Worm (Caenorhabditis elegans) whole organism, young adult: ENCODE measurements around the gene Y57A10A.31.
A peak's percentile ranks its signal among the peaks of the same experiment; 100 is the strongest.

Experiments
- B0035.1 ChIP-seq: sonication (generic microtip); optimal IDR thresholded peaks from 2 replicates; lab custom pipeline; 2016; ENCODE audit warnings: missing genetic modification characterization, mild to moderate bottlenecking, missing compliant biosample characterization, missing genotype, missing genetic modification reagents
- B0261.1 ChIP-seq: sonication (generic microtip); optimal IDR thresholded peaks from 2 replicates; lab custom pipeline; 2016; ENCODE audit warnings: mild to moderate bottlenecking, missing genetic modification characterization, moderate library complexity, missing compliant biosample characterization
- B0336.3 ChIP-seq: fragments of 200-800 bp; sonication (Bioruptor generic); IDR thresholded peaks from 2 replicates; pipeline ENCODE4 v1.3.6; 2022; ENCODE audit warnings: missing genetic modification characterization, missing compliant biosample characterization
- C06A6.2 ChIP-seq: fragments of 200-800 bp; sonication (Bioruptor generic); conservative IDR thresholded peaks from 2 replicates; pipeline ENCODE4 v1.3.6; 2022; ENCODE audit warnings: missing genetic modification characterization, missing compliant biosample characterization
- D2030.7 ChIP-seq: fragments of 200-800 bp; sonication (Bioruptor generic); IDR thresholded peaks from 2 replicates; pipeline ENCODE4 v1.3.6; 2022; ENCODE audit warnings: missing genetic modification reagents, missing genetic modification characterization, missing compliant biosample characterization
- F39B2.1 ChIP-seq: fragments of 200-800 bp; sonication (Bioruptor generic); IDR thresholded peaks from 2 replicates; pipeline ENCODE4 v1.3.6; 2022; ENCODE audit warnings: missing genetic modification reagents, missing genetic modification characterization, missing compliant biosample characterization
- F49E8.2 ChIP-seq: sonication (generic microtip); optimal IDR thresholded peaks from 3 replicates; lab custom pipeline; 2017; ENCODE audit warnings: missing genetic modification characterization, mild to moderate bottlenecking, missing compliant biosample characterization, antibody characterized with exemption, moderate library complexity; ENCODE audit not compliant: insufficient read depth
- F52B5.7 ChIP-seq: sonication (generic microtip); optimal IDR thresholded peaks from 2 replicates; lab custom pipeline; 2016; ENCODE audit warnings: mild to moderate bottlenecking, missing genetic modification characterization, missing compliant biosample characterization
- K11D2.4 ChIP-seq: fragments of 200-800 bp; sonication (Bioruptor generic); IDR thresholded peaks from 2 replicates; pipeline ENCODE4 v1.3.6; 2022; ENCODE audit warnings: missing genetic modification reagents, missing genetic modification characterization, missing compliant biosample characterization
- K12H6.12 ChIP-seq: fragments of 200-800 bp; sonication (Bioruptor generic); optimal IDR thresholded peaks from 2 replicates; lab custom pipeline; 2018; ENCODE audit warnings: mild to moderate bottlenecking, missing genetic modification characterization, missing compliant biosample characterization
- T07F8.4 ChIP-seq: sonication (generic microtip); optimal IDR thresholded peaks from 2 replicates; lab custom pipeline; 2016; ENCODE audit warnings: mild to moderate bottlenecking, missing genetic modification characterization, moderate library complexity, missing compliant biosample characterization
- Y53G8AR.9 ChIP-seq: fragments of 200-800 bp; sonication (Bioruptor generic); conservative IDR thresholded peaks from 2 replicates; pipeline ENCODE4 v1.3.6; 2022; ENCODE audit warnings: missing genetic modification reagents, missing genetic modification characterization, missing compliant biosample characterization
- Y79H2A.3 ChIP-seq: fragments of 200-800 bp; sonication (Bioruptor generic); conservative IDR thresholded peaks from 2 replicates; pipeline ENCODE4 v1.3.6; 2022; ENCODE audit warnings: missing genetic modification reagents, missing genetic modification characterization, missing compliant biosample characterization
- Y95B8A.8 ChIP-seq: fragments of 200-800 bp; sonication (Bioruptor generic); IDR thresholded peaks from 2 replicates; pipeline ENCODE4 v1.3.6; 2022; ENCODE audit warnings: missing genetic modification reagents, missing genetic modification characterization, missing compliant biosample characterization
- ZK185.1 ChIP-seq: sonication (generic microtip); optimal IDR thresholded peaks from 2 replicates; lab custom pipeline; 2016; ENCODE audit warnings: mild to moderate bottlenecking, missing genetic modification characterization, missing compliant biosample characterization; ENCODE audit not compliant: poor library complexity, severe bottlenecking
- aptf-2 ChIP-seq: fragments of 200-800 bp; sonication (Bioruptor generic); conservative IDR thresholded peaks from 2 replicates; pipeline ENCODE4 v1.3.6; 2022; ENCODE audit warnings: missing genetic modification reagents, missing genetic modification characterization, missing compliant biosample characterization
- atf-7 ChIP-seq: sonication (generic microtip); optimal IDR thresholded peaks from 2 replicates; lab custom pipeline; 2017; ENCODE audit warnings: mild to moderate bottlenecking, missing genetic modification characterization, missing compliant biosample characterization
- attf-3 ChIP-seq: fragments of 200-800 bp; sonication (Bioruptor generic); conservative IDR thresholded peaks from 2 replicates; pipeline ENCODE4 v1.3.6; 2022; ENCODE audit warnings: missing genetic modification reagents, missing genetic modification characterization, missing compliant biosample characterization
- attf-6 ChIP-seq: fragments of 200-800 bp; sonication (Bioruptor generic); IDR thresholded peaks from 2 replicates; pipeline ENCODE4 v1.3.6; 2022; ENCODE audit warnings: missing genetic modification reagents, missing genetic modification characterization, missing compliant biosample characterization
- cebp-2 ChIP-seq: fragments of 200-800 bp; sonication (Bioruptor generic); IDR thresholded peaks from 2 replicates; pipeline ENCODE4 v1.3.6; 2022; ENCODE audit warnings: missing genetic modification characterization, missing compliant biosample characterization
- ceh-27 ChIP-seq: fragments of 200-800 bp; sonication (Bioruptor generic); optimal IDR thresholded peaks from 2 replicates; lab custom pipeline; 2018; ENCODE audit warnings: mild to moderate bottlenecking, missing genetic modification characterization, moderate library complexity, missing compliant biosample characterization
- ceh-91 ChIP-seq: fragments of 200-800 bp; sonication (Bioruptor generic); IDR thresholded peaks from 2 replicates; pipeline ENCODE4 v1.3.6; 2022; ENCODE audit warnings: missing genetic modification reagents, missing genetic modification characterization, missing compliant biosample characterization
- die-1 ChIP-seq: sonication (generic microtip); optimal IDR thresholded peaks from 2 replicates; lab custom pipeline; 2016; ENCODE audit warnings: missing genotype, mild to moderate bottlenecking, missing genetic modification characterization, missing compliant biosample characterization
- dox-1 ChIP-seq: fragments of 200-800 bp; sonication (Bioruptor generic); IDR thresholded peaks from 2 replicates; pipeline ENCODE4 v1.3.6; 2022; ENCODE audit warnings: missing genetic modification reagents, missing genetic modification characterization, missing compliant biosample characterization
- dpff-1 ChIP-seq: sonication (generic microtip); optimal IDR thresholded peaks from 2 replicates; lab custom pipeline; 2017; ENCODE audit warnings: mild to moderate bottlenecking, missing genetic modification characterization, missing compliant biosample characterization
- egl-18 ChIP-seq: fragments of 200-800 bp; sonication (Bioruptor generic); IDR thresholded peaks from 2 replicates; pipeline ENCODE4 v1.3.6; 2022; ENCODE audit warnings: missing genetic modification reagents, missing genetic modification characterization, missing compliant biosample characterization
- egl-44 ChIP-seq: fragments of 200-800 bp; sonication (Bioruptor generic); IDR thresholded peaks from 2 replicates; pipeline ENCODE4 v1.3.6; 2022; ENCODE audit warnings: missing genetic modification reagents, missing genetic modification characterization, missing compliant biosample characterization
- ets-4 ChIP-seq: fragments of 200-800 bp; sonication (Bioruptor generic); optimal IDR thresholded peaks from 2 replicates; lab custom pipeline; 2018; ENCODE audit warnings: mild to moderate bottlenecking, missing genetic modification characterization, missing compliant biosample characterization
- lag-1 ChIP-seq: fragments of 200-800 bp; sonication (Bioruptor generic); IDR thresholded peaks from 2 replicates; pipeline ENCODE4 v1.3.6; 2022; ENCODE audit warnings: missing genetic modification reagents, missing genetic modification characterization, missing compliant biosample characterization
- lin-35 ChIP-seq, 3 experiments: fragments of 150-350 bp in 2 of 3; sonication (generic microtip) in 1 of 3; optimal IDR thresholded peaks; 2 replicates each; lab custom pipeline; 2014 to 2018; ENCODE audit warnings: missing biosample characterization in 3 of 3, missing genetic modification characterization in 3 of 3, missing genetic modification reagents in 3 of 3
- lsl-1 ChIP-seq: fragments of 200-800 bp; sonication (Bioruptor generic); optimal IDR thresholded peaks from 2 replicates; lab custom pipeline; 2018; ENCODE audit warnings: mild to moderate bottlenecking, missing genetic modification characterization, moderate library complexity, missing compliant biosample characterization
- madf-3 ChIP-seq: fragments of 200-800 bp; sonication (Bioruptor generic); IDR thresholded peaks from 2 replicates; pipeline ENCODE4 v1.3.6; 2022; ENCODE audit warnings: missing genetic modification reagents, missing genetic modification characterization, missing compliant biosample characterization
- madf-6 ChIP-seq: fragments of 200-800 bp; sonication (Bioruptor generic); IDR thresholded peaks from 2 replicates; pipeline ENCODE4 v1.3.6; 2022; ENCODE audit warnings: missing genetic modification reagents, missing genetic modification characterization, missing compliant biosample characterization
- mes-4 ChIP-seq: sonication (generic microtip); optimal IDR thresholded peaks from 2 replicates; lab custom pipeline; 2016; ENCODE audit warnings: missing genotype, missing genetic modification characterization, missing compliant biosample characterization
- nfya-2 ChIP-seq: fragments of 200-800 bp; sonication (Bioruptor generic); IDR thresholded peaks from 2 replicates; pipeline ENCODE4 v1.3.6; 2022; ENCODE audit warnings: missing genetic modification reagents, missing genetic modification characterization, missing compliant biosample characterization
- nfyb-1 ChIP-seq: fragments of 200-800 bp; sonication (Bioruptor generic); IDR thresholded peaks from 2 replicates; pipeline ENCODE4 v1.3.6; 2022; ENCODE audit warnings: missing genetic modification reagents, missing genetic modification characterization, missing compliant biosample characterization
- nhr-80 ChIP-seq: sonication (generic microtip); optimal IDR thresholded peaks from 2 replicates; lab custom pipeline; 2016; ENCODE audit warnings: missing genetic modification characterization, missing compliant biosample characterization
- nhr-90 ChIP-seq: sonication (generic microtip); optimal IDR thresholded peaks from 2 replicates; lab custom pipeline; 2016; ENCODE audit warnings: missing genotype, mild to moderate bottlenecking, missing genetic modification characterization, missing compliant biosample characterization
- pha-4 ChIP-seq: fragments of 150-350 bp; sonication (generic microtip); optimal IDR thresholded peaks from 2 replicates; lab custom pipeline; 2014; ENCODE audit warnings: missing biosample characterization, missing genetic modification reagents, missing genetic modification characterization
- rcor-1 ChIP-seq: fragments of 200-800 bp; sonication (Bioruptor generic); IDR thresholded peaks from 2 replicates; pipeline ENCODE4 v1.3.6; 2022; ENCODE audit warnings: missing genetic modification reagents, missing genetic modification characterization, missing compliant biosample characterization
- sea-2 ChIP-seq: fragments of 200-800 bp; sonication (Bioruptor generic); IDR thresholded peaks from 2 replicates; pipeline ENCODE4 v1.3.6; 2022; ENCODE audit warnings: missing genetic modification characterization, missing compliant biosample characterization
- somi-1 ChIP-seq: fragments of 200-800 bp; sonication (Bioruptor generic); optimal IDR thresholded peaks from 2 replicates; lab custom pipeline; 2018; ENCODE audit warnings: mild to moderate bottlenecking, missing genetic modification characterization, missing compliant biosample characterization
- tbx-9 ChIP-seq: sonication (generic microtip); optimal IDR thresholded peaks from 2 replicates; lab custom pipeline; 2016; ENCODE audit warnings: borderline replicate concordance, missing genetic modification characterization, inconsistent platforms, missing compliant biosample characterization
- unc-62 ChIP-seq: fragments of 150-350 bp; optimal IDR thresholded peaks from 2 replicates; lab custom pipeline; 2014; ENCODE audit warnings: missing biosample characterization, missing genetic modification reagents, missing genetic modification characterization
- zfh-2 ChIP-seq: fragments of 200-800 bp; sonication (Bioruptor generic); conservative IDR thresholded peaks from 2 replicates; pipeline ENCODE4 v1.3.6; 2022; ENCODE audit warnings: missing genetic modification reagents, missing genetic modification characterization, missing compliant biosample characterization
- ztf-22 ChIP-seq: fragments of 200-800 bp; sonication (Bioruptor generic); optimal IDR thresholded peaks from 2 replicates; lab custom pipeline; 2018; ENCODE audit warnings: mild to moderate bottlenecking, missing genetic modification characterization, moderate library complexity, missing compliant biosample characterization
- ztf-28 ChIP-seq: fragments of 200-800 bp; sonication (Bioruptor generic); IDR thresholded peaks from 2 replicates; pipeline ENCODE4 v1.3.6; 2022; ENCODE audit warnings: missing genetic modification reagents, missing genetic modification characterization, missing compliant biosample characterization

The Y57A10A.31 gene

DNA sequence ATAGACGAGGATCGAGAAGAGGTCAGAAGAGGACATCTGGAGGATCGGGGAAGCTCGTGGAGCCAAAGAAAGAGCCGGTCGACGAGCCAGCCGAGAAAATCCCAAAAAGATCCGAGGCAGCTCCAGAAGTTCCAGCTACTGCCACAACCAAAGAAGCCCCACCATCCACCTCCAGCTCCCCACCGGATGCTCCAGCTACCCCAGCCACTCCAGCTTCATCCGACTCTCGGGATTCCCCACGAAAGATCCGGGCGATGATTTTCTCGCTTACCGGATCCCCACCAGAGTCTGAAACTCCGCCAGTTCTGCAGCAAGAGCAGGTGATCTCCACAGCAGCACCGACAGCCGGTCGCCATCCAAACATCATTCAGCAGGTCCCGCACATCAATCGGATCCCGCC, 53.7 kb downstream of the Y57A10A.31 start (continued):
- 0 out of 2 replicates have a peak, but pooled peaks have one; percentile 2 for TF ChIP-seq ztf-28
- no peak for TF ChIP-seq ztf-22 (GFP tag; lab: Kevin White, UChicago)
- TF ChIP-seq madf-3 (GFP tag; lab: Robert Waterston, UW) = no peak

DNA sequence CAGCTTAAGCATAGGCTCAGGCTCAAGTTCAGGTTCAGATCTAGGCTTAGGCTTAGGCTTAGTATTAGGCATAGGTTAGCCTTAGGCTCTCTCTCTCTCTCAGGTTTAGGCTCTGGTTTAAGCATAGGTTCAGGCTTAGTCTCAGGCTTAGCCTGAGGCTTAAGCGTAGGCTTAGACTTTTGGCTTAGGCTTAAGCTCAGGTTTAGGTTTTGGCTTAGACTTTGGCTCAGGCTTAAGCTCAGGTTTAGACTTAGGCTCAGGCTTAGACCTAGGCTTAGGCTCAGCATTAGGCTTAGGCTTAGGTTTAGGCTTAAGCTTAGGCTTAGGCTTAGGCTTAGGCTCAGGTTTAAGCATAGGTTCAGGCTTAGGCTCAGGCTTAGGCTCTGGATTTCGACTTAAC, 54.5 kb downstream of the Y57A10A.31 start:
- no peak for TF ChIP-seq egl-44

- TF ChIP-seq egl-18 (GFP tag; lab: Robert Waterston, UW) (no peak), C06A6.2 (GFP tag; lab: Robert Waterston, UW) (no peak), die-1 (tag; lab: Kevin White, UChicago) (no peak), nfya-2 (GFP tag; lab: Robert Waterston, UW) (no peak), cebp-2 (GFP tag; lab: Robert Waterston, UW) (no peak), mes-4 (tag; lab: Kevin White, UChicago) (no peak), nhr-80 (tag; lab: Kevin White, UChicago) (no peak), F52B5.7 (tag; lab: Kevin White, UChicago) (peak; percentile 64), ceh-91 (GFP tag; lab: Robert Waterston, UW) (no peak), dpff-1 (tag; lab: Kevin White, UChicago) (no peak), B0336.3 (GFP tag; lab: Robert Waterston, UW) (no peak), somi-1 (no peak), T07F8.4 (tag; lab: Kevin White, UChicago) (no peak), ceh-27 (no peak), tbx-9 (tag; lab: Kevin White, UChicago) (no peak), B0035.1 (tag; lab: Kevin White, UChicago) (no peak), rcor-1 (GFP tag; lab: Robert Waterston, UW) (no peak), nhr-90 (tag; lab: Kevin White, UChicago) (no peak), K11D2.4 (GFP tag; lab: Robert Waterston, UW) (peak; percentile 15; the same call in 1 of the 2 replicates), unc-62 (GFP tag; lab: Kevin White, UChicago) (no peak), F49E8.2 (tag; lab: Kevin White, UChicago) (no peak), nfyb-1 (no peak), sea-2 (no peak), ZK185.1 (tag; lab: Kevin White, UChicago) (no peak), Y95B8A.8 (GFP tag; lab: Robert Waterston, UW) (no peak), F39B2.1 (GFP tag; lab: Robert Waterston, UW) (no peak), lin-35 (GFP tag; optimal IDR thresholded peaks at IDR 0.05; lab: Kevin White, UChicago) (no peak), Y79H2A.3 (GFP tag; lab: Robert Waterston, UW) (no peak), atf-7 (tag; lab: Kevin White, UChicago) (peak; percentile 32), dox-1 (GFP tag; lab: Robert Waterston, UW) (0 out of 2 replicates have a peak, but pooled peaks have one; percentile 30), B0261.1 (tag; lab: Kevin White, UChicago) (no peak), Y53G8AR.9 (GFP tag; lab: Robert Waterston, UW) (no peak), K12H6.12 (tag; lab: Kevin White, UChicago) (no peak), aptf-2 (GFP tag; lab: Robert Waterston, UW) (no peak), lag-1 (GFP tag; lab: Robert Waterston, UW) (0 out of 2 replicates have a peak, but pooled peaks have one; percentile 53), ets-4 (no peak), pha-4 (no peak), attf-6 (GFP tag; lab: Robert Waterston, UW) (no peak), madf-6 (GFP tag; lab: Robert Waterston, UW) (no peak), lsl-1 (GFP tag; lab: Kevin White, UChicago) (no peak), zfh-2 (GFP tag; lab: Robert Waterston, UW) (peak; percentile 83), D2030.7 (GFP tag; lab: Robert Waterston, UW) (no peak), attf-3 (GFP tag; lab: Robert Waterston, UW) (no peak)
These were observed 55.6 kb downstream of the Y57A10A.31 start, which contains the start of gene C44C11.6 for ce11 chrII:12344787-12345186. Gene C44C11.6, plus strand, starts transcription at chrII:12344809.
